Worm (Caenorhabditis elegans) whole organism, L3 larva: Measurements from ENCODE around the gene Y46H3C.5.
"Not testable (repeated sequence)": the region's sequence is repeated elsewhere in the genome, so short reads cannot be mapped to it uniquely, and the experiment has no call there.

ENCODE experiments used
- R02D3.7 ChIP-seq: fragments of 150-350 bp; optimal IDR thresholded peaks from 2 replicates; lab custom pipeline; 2014; ENCODE audit warnings: missing biosample characterization, missing genetic modification characterization
- aly-2 ChIP-seq: fragments of 150-350 bp; optimal IDR thresholded peaks from 2 replicates; lab custom pipeline; 2014; ENCODE audit warnings: missing biosample characterization, missing genetic modification characterization
- ceh-28 ChIP-seq: fragments of 150-350 bp; optimal IDR thresholded peaks from 2 replicates; lab custom pipeline; 2014; ENCODE audit warnings: missing biosample characterization, missing genetic modification reagents, missing genetic modification characterization
- ceh-82 ChIP-seq: fragments of 150-350 bp; optimal IDR thresholded peaks from 2 replicates; lab custom pipeline; 2014; ENCODE audit warnings: missing biosample characterization, missing genetic modification characterization
- ceh-9 ChIP-seq: sonication (generic microtip); optimal IDR thresholded peaks from 2 replicates; lab custom pipeline; 2018; ENCODE audit warnings: missing biosample characterization, missing genetic modification characterization
- daf-12 ChIP-seq: fragments of 150-350 bp; optimal IDR thresholded peaks from 2 replicates; lab custom pipeline; 2014; ENCODE audit warnings: missing biosample characterization, missing genetic modification reagents, missing genetic modification characterization
- egl-27 ChIP-seq: sonication (generic microtip); optimal IDR thresholded peaks from 4 replicates; lab custom pipeline; 2017; ENCODE audit warnings: missing biosample characterization, missing genetic modification reagents, missing genetic modification characterization
- egl-5 ChIP-seq: fragments of 150-350 bp; optimal IDR thresholded peaks from 2 replicates; lab custom pipeline; 2017; ENCODE audit warnings: missing biosample characterization, missing genetic modification reagents, missing genetic modification characterization, inconsistent platforms
- elt-2 ChIP-seq: sonication (generic microtip); optimal IDR thresholded peaks from 2 replicates; lab custom pipeline; 2016; ENCODE audit warnings: missing genetic modification reagents, mild to moderate bottlenecking, missing genetic modification characterization, missing compliant biosample characterization
- elt-3 ChIP-seq, 3 experiments: fragments of 150-350 bp in 1 of 3; sonication (generic microtip) in 2 of 3; optimal IDR thresholded peaks; 2 replicates in 2 of 3; 4 replicates in 1 of 3; lab custom pipeline; 2014 to 2017; ENCODE audit warnings: missing biosample characterization in 3 of 3, missing genetic modification characterization in 3 of 3
- fkh-10 ChIP-seq: sonication (generic microtip); optimal IDR thresholded peaks from 2 replicates; lab custom pipeline; 2017; ENCODE audit warnings: missing biosample characterization, missing genetic modification reagents, missing genetic modification characterization
- fkh-2 ChIP-seq: fragments of 150-350 bp; optimal IDR thresholded peaks from 2 replicates; lab custom pipeline; 2014; ENCODE audit warnings: missing biosample characterization, missing genetic modification reagents, missing genetic modification characterization
- fos-1 ChIP-seq: fragments of 150-350 bp; optimal IDR thresholded peaks from 2 replicates; lab custom pipeline; 2014; ENCODE audit warnings: missing biosample characterization, missing genetic modification characterization
- hmg-11 ChIP-seq: sonication (generic microtip); optimal IDR thresholded peaks from 2 replicates; lab custom pipeline; 2016; ENCODE audit warnings: missing genetic modification characterization, missing compliant biosample characterization
- lin-15B ChIP-seq: fragments of 150-350 bp; optimal IDR thresholded peaks from 2 replicates; lab custom pipeline; 2014; ENCODE audit warnings: missing biosample characterization, missing genetic modification characterization
- mdl-1 ChIP-seq: fragments of 150-350 bp; optimal IDR thresholded peaks from 2 replicates; lab custom pipeline; 2014; ENCODE audit warnings: missing biosample characterization, missing genetic modification characterization
- mml-1 ChIP-seq: fragments of 150-350 bp; sonication (generic microtip); optimal IDR thresholded peaks from 3 replicates; lab custom pipeline; 2014; ENCODE audit warnings: missing biosample characterization, missing genetic modification characterization
- nfya-1 ChIP-seq: sonication (generic microtip); optimal IDR thresholded peaks from 2 replicates; lab custom pipeline; 2017; ENCODE audit warnings: missing genetic modification characterization, mild to moderate bottlenecking, missing compliant biosample characterization, antibody characterized with exemption, moderate library complexity; ENCODE audit not compliant: insufficient read depth
- nhr-11 ChIP-seq: fragments of 150-350 bp; optimal IDR thresholded peaks from 2 replicates; lab custom pipeline; 2014; ENCODE audit warnings: missing biosample characterization, missing genetic modification characterization
- nhr-12 ChIP-seq: fragments of 150-350 bp; optimal IDR thresholded peaks from 2 replicates; lab custom pipeline; 2014; ENCODE audit warnings: missing biosample characterization, missing genetic modification characterization
- nhr-23 ChIP-seq: fragments of 150-350 bp; optimal IDR thresholded peaks from 2 replicates; lab custom pipeline; 2014; ENCODE audit warnings: missing biosample characterization, missing genetic modification reagents, missing genetic modification characterization
- nhr-25 ChIP-seq: sonication (generic microtip); optimal IDR thresholded peaks from 2 replicates; lab custom pipeline; 2017; ENCODE audit warnings: missing biosample characterization, missing genetic modification characterization
- nhr-43 ChIP-seq: sonication (generic microtip); optimal IDR thresholded peaks from 2 replicates; lab custom pipeline; 2016; ENCODE audit warnings: mild to moderate bottlenecking, missing genetic modification characterization, missing compliant biosample characterization; ENCODE audit not compliant: poor library complexity, severe bottlenecking
- nhr-76 ChIP-seq: fragments of 150-350 bp; sonication (generic microtip); optimal IDR thresholded peaks from 5 replicates; lab custom pipeline; 2014; ENCODE audit warnings: missing biosample characterization, missing genetic modification characterization
- nhr-77 ChIP-seq: fragments of 150-350 bp; optimal IDR thresholded peaks from 2 replicates; lab custom pipeline; 2014; ENCODE audit warnings: missing biosample characterization, missing genetic modification characterization
- pha-4 ChIP-seq: fragments of 150-350 bp; optimal IDR thresholded peaks from 2 replicates; lab custom pipeline; 2014; ENCODE audit warnings: missing biosample characterization, missing genetic modification reagents, missing genetic modification characterization
- pqm-1 ChIP-seq: fragments of 150-350 bp; optimal IDR thresholded peaks from 2 replicates; lab custom pipeline; 2017; ENCODE audit warnings: missing biosample characterization, missing genetic modification characterization, inconsistent platforms
- sea-2 ChIP-seq: fragments of 150-350 bp; sonication (generic microtip); optimal IDR thresholded peaks from 4 replicates; lab custom pipeline; 2014; ENCODE audit warnings: missing biosample characterization, missing genetic modification reagents, missing genetic modification characterization
- snpc-4 ChIP-seq: fragments of 150-350 bp; optimal IDR thresholded peaks from 2 replicates; lab custom pipeline; 2014; ENCODE audit warnings: missing biosample characterization, missing genetic modification characterization
- tbx-2 ChIP-seq: sonication (generic microtip); optimal IDR thresholded peaks from 2 replicates; lab custom pipeline; 2016; ENCODE audit warnings: mild to moderate bottlenecking, missing genetic modification characterization, missing compliant biosample characterization
- unc-39 ChIP-seq: sonication (generic microtip); optimal IDR thresholded peaks from 4 replicates; lab custom pipeline; 2017; ENCODE audit warnings: missing biosample characterization, missing genetic modification characterization
- unc-62 ChIP-seq: fragments of 150-350 bp; sonication (generic microtip); optimal IDR thresholded peaks from 4 replicates; lab custom pipeline; 2014; ENCODE audit warnings: missing biosample characterization, missing genetic modification reagents, missing genetic modification characterization

Gene Y46H3C.5

ce11 chrV:1701584-1702101 lies 9.3 kb upstream of the Y46H3C.5 start, which contains the start of gene srw-90:
Gene srw-90, plus strand, starts transcription at chrV:1702051.
- TF ChIP-seq aly-2 (tag; lab: Kevin White, UChicago) (no peak), pqm-1 (no peak), nhr-43 (tag; lab: Kevin White, UChicago) (no peak), ceh-82 (tag; lab: Kevin White, UChicago) (no peak), nhr-76 (tag; lab: Kevin White, UChicago) (no peak), egl-5 (tag; lab: Kevin White, UChicago) (no peak), tbx-2 (no peak), nhr-12 (tag; lab: Kevin White, UChicago) (no peak)

- TF ChIP-seq pha-4 (no peak), egl-27 (no peak), ceh-9 (tag; lab: Kevin White, UChicago) (no peak), fkh-10 (GFP tag; lab: Kevin White, UChicago) (no peak), unc-39 (no peak)
Measured at ce11 chrV:1699228-1699795, 7.0 kb upstream of the Y46H3C.5 start.

ce11 chrV:1698400-1698799 lies 6.1 kb upstream of the Y46H3C.5 start:
- TF ChIP-seq nhr-11 (tag; lab: Kevin White, UChicago), result no peak
- TF ChIP-seq aly-2 (tag; lab: Kevin White, UChicago), result no peak
- TF ChIP-seq tbx-2, result no peak
- no peak for TF ChIP-seq mdl-1 (tag; lab: Kevin White, UChicago)
- no peak for TF ChIP-seq nhr-23
- no peak for TF ChIP-seq ceh-82 (tag; lab: Kevin White, UChicago)
- TF ChIP-seq nhr-43 (tag; lab: Kevin White, UChicago), result no peak
- TF ChIP-seq fos-1 (tag; lab: Kevin White, UChicago), result no peak

- TF ChIP-seq mml-1, daf-12, nhr-12 (tag; lab: Kevin White, UChicago): not testable (repeated sequence)
- TF ChIP-seq, all 47 proteins: peak for 0; not testable (repeated sequence) for 47
Measured at ce11 chrV:1693876-1694275, 1.6 kb upstream of the Y46H3C.5 start, which contains the start of gene Y46H3C.7. Gene Y46H3C.7, minus strand, starts transcription at chrV:1694022.

DNA sequence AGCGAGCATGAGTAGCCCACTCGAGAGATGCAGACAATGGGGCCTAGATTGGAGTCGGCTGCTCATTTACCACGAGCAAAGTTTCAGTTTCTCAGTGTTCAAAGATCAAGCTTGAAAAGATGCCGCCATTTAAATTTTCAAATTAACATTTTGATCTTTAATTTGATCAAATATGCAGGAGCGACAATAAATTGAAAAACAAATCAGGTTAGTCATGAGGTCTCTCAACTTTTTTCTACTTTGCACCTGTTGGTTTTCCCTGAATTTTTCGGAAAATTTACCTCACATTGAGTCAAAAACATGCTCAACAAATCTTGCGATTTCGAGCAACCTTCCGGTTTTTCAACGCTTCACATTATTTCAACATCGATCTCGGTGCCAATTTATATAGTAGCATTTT lies 7.0 kb downstream of the Y46H3C.5 start, which contains the start of gene srh-5:
srh-5 (plus strand) TSS at position 301 of the 400 bp plus-strand sequence.
- no peak for TF ChIP-seq nhr-43 (tag; lab: Kevin White, UChicago)
- no peak for TF ChIP-seq hmg-11
- TF ChIP-seq lin-15B, result no peak
- no peak for TF ChIP-seq sea-2 (GFP tag; lab: Kevin White, UChicago)
- TF ChIP-seq fos-1 (tag; lab: Kevin White, UChicago), result no peak
- TF ChIP-seq unc-62 (GFP tag; lab: Kevin White, UChicago), result no peak
- TF ChIP-seq nfya-1 (tag; lab: Kevin White, UChicago), result no peak
- TF ChIP-seq pqm-1, result no peak
- TF ChIP-seq elt-2 (tag; lab: Kevin White, UChicago), result no peak
- no peak for TF ChIP-seq nhr-77

DNA sequence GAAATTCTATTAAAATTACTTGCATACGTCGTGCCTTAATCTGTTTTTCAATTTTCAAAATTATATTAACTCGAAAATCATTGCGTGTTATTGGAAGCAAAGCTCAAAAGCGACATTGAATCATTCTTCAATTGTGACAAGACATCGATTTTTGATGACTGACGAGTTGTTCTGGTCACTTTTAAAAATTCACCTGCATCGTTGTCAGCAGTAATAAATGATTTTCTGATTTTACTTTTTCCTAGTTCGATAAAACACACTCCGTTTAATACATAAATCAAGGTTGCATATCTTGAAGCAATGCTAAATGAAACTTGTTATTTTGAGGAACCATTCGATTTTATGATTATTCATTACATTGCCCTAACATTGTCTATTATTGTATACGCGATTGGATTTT lies 10.0 kb downstream of the Y46H3C.5 start, which contains the start of gene srh-3:
srh-3 (plus strand) TSS at position 301 of the 400 bp plus-strand sequence.
- TF ChIP-seq nhr-25 (tag; lab: Kevin White, UChicago), result no peak
- TF ChIP-seq fkh-2 (tag; lab: Kevin White, UChicago), result no peak
- TF ChIP-seq fkh-10 (GFP tag; lab: Kevin White, UChicago), result no peak
- TF ChIP-seq tbx-2, result no peak
- TF ChIP-seq sea-2 (GFP tag; lab: Kevin White, UChicago), result no peak
- TF ChIP-seq ceh-9 (tag; lab: Kevin White, UChicago), result no peak
- TF ChIP-seq elt-3 (tag; optimal IDR thresholded peaks at IDR 0.05; lab: Kevin White, UChicago), result no peak
- no peak for TF ChIP-seq ceh-28 (tag; lab: Kevin White, UChicago)
- no peak for TF ChIP-seq nhr-43 (tag; lab: Kevin White, UChicago)
- no peak for TF ChIP-seq daf-12 (tag; lab: Kevin White, UChicago)
- no peak for TF ChIP-seq snpc-4
- no peak for TF ChIP-seq egl-5 (tag; lab: Kevin White, UChicago)
- no peak for TF ChIP-seq R02D3.7 (tag; lab: Kevin White, UChicago)
- no peak for TF ChIP-seq ceh-82 (tag; lab: Kevin White, UChicago)
